Worm (Caenorhabditis elegans) whole organism, L4/young adult: Measurements from ENCODE around the gene srw-129.

Experiments used
- W03F9.2 ChIP-seq: fragments of 150-350 bp; optimal IDR thresholded peaks from 2 replicates; lab custom pipeline; 2014; ENCODE audit warnings: missing biosample characterization, missing genetic modification characterization
- dao-5 ChIP-seq: sonication (generic microtip); optimal IDR thresholded peaks from 2 replicates; lab custom pipeline; 2016; ENCODE audit warnings: missing genotype, missing genetic modification characterization, moderate library complexity, missing compliant biosample characterization

ce11 chrV:2931252-2931651, 40.5 kb upstream of the srw-129 start, which contains the start of gene C31B8.1:
- TF ChIP-seq dao-5 (tag; lab: Kevin White, UChicago) (no peak), W03F9.2 (tag; lab: Kevin White, UChicago) (no peak)
